Fruit fly (Drosophila melanogaster): ENCODE results near the gene meigo.

DNA sequence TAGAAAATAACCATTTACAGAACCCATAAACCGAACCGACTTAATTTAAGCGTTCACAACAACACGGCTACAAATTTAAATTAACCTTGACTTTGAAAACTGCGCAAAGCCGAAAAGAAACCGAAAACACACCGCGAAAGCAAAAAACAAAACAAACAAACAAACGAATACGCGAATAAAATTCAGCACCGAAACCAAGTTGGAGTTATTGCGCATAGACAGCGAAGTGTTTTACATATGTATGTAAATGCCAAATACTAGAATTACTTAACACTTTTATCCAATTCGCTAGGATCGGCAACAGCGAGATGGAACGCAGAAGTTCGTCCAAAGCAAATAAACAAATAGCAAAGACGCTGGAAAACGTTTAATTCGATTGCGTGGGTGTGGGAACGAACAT lies 47.6 kb downstream of the meigo start:
- TF ChIP-seq cic (GFP tag; optimal IDR thresholded peaks at IDR 0.05) = no peak
- no peak for TF ChIP-seq cnc (optimal IDR thresholded peaks at IDR 0.05)
- no peak for TF ChIP-seq tj (GFP tag; optimal IDR thresholded peaks at IDR 0.05)
- no peak for TF ChIP-seq Hr96 (GFP tag; optimal IDR thresholded peaks at IDR 0.05)
- no peak for TF ChIP-seq bab1 (GFP tag; optimal IDR thresholded peaks at IDR 0.05)
